Fruit fly (Drosophila melanogaster): ENCODE measurements around the gene CG34150.

Gene CG34150

dm6 chr3R:24850420-24850819 is 36.4 kb downstream of the CG34150 start, which contains the start of gene CG7006 (continued):
- TF ChIP-seq gro (GFP tag; optimal IDR thresholded peaks at IDR 0.05) (peak; percentile 87), GATAe (GFP tag; conservative IDR thresholded peaks at IDR 0.05) (no peak; the same call in 1 of the 2 replicates), esg (GFP tag; conservative IDR thresholded peaks at IDR 0.05) (no peak), emc (GFP tag; optimal IDR thresholded peaks at IDR 0.05) (peak; percentile 23), CG13775 (GFP tag; optimal IDR thresholded peaks at IDR 0.05) (no peak), yki (optimal IDR thresholded peaks at IDR 0.05) (no peak), Lpt (GFP tag; optimal IDR thresholded peaks at IDR 0.05) (no peak), dpn (GFP tag; optimal IDR thresholded peaks at IDR 0.05) (peak; percentile 84 to 92), CG31441 (GFP tag; IDR thresholded peaks at IDR 0.05) (no peak; the same call in 1 of the 2 replicates), HHEX (GFP tag; optimal IDR thresholded peaks at IDR 0.05) (peak; percentile 27), CG8089 (GFP tag; optimal IDR thresholded peaks at IDR 0.05) (no peak), sim (GFP tag; IDR thresholded peaks at IDR 0.05) (no peak)

dm6 chr3R:24851429-24851828 is 37.4 kb downstream of the CG34150 start, which contains the start of gene Nct:
Gene Nct, plus strand, starts transcription at chr3R:24851601.
- TF ChIP-seq Dp (GFP tag; optimal IDR thresholded peaks at IDR 0.05) (peak; percentile 60), CG9797 (GFP tag; optimal IDR thresholded peaks at IDR 0.05) (peak; percentile 72), Stat92E (GFP tag; optimal IDR thresholded peaks at IDR 0.05) (peak in 1 of 3 experiments; percentile 22), BEAF-32 (GFP tag; optimal IDR thresholded peaks at IDR 0.05) (no peak), CG4617 (GFP tag; optimal IDR thresholded peaks at IDR 0.05; ENCODE audit: borderline replicate concordance) (peak; percentile 51), CG17829 (tag; optimal IDR thresholded peaks at IDR 0.05) (peak; percentile 1), E2f2 (GFP tag; IDR thresholded peaks at IDR 0.05) (peak; percentile 72), nerfin-1 (tag; optimal IDR thresholded peaks at IDR 0.05) (no peak), gfzf (GFP tag; optimal IDR thresholded peaks at IDR 0.05) (peak; percentile 75), az2 (GFP tag; optimal IDR thresholded peaks at IDR 0.05) (no peak), pzg (GFP tag; optimal IDR thresholded peaks at IDR 0.05) (peak; percentile 53), CG14710 (tag; optimal IDR thresholded peaks at IDR 0.05) (peak; percentile 38), bbx (GFP tag; IDR thresholded peaks at IDR 0.05; ENCODE audit: partially characterized antibody) (0 out of 2 replicates have a peak, but pooled peaks have one; percentile 11), HmgD (GFP tag; optimal IDR thresholded peaks at IDR 0.05) (no peak), kay (GFP tag; optimal IDR thresholded peaks at IDR 0.05) (peak; percentile 1), ftz-f1 (GFP tag; optimal IDR thresholded peaks at IDR 0.05) (peak; percentile 0), YL-1 (GFP tag; optimal IDR thresholded peaks at IDR 0.05) (peak; percentile 43), Dll (GFP tag; IDR thresholded peaks at IDR 0.05; ENCODE audit: partially characterized antibody) (0 out of 4 replicates have a peak, but pooled peaks have one; percentile 15), MBD-R2 (GFP tag; IDR thresholded peaks at IDR 0.05) (peak; percentile 71; the same call in 1 of the 2 replicates), Scr (GFP tag; IDR thresholded peaks at IDR 0.05; ENCODE audit: partially characterized antibody) (peak; percentile 25; the same call in 1 of the 2 replicates), trem (tag; optimal IDR thresholded peaks at IDR 0.05) (peak; percentile 18), CG10267 (tag; optimal IDR thresholded peaks at IDR 0.05) (peak; percentile 17), HmgZ (tag; optimal IDR thresholded peaks at IDR 0.05) (no peak), MESR4 (GFP tag; optimal IDR thresholded peaks at IDR 0.05) (peak; percentile 68), CG13287 (GFP tag; IDR thresholded peaks at IDR 0.05; ENCODE audit: partially characterized antibody) (peak; percentile 35; the same call in 1 of the 2 replicates), lbe (GFP tag; optimal IDR thresholded peaks at IDR 0.05) (no peak), CG2116 (GFP tag; optimal IDR thresholded peaks at IDR 0.05) (peak; percentile 7)

All from whole organism, embryonic.